Fruit fly (Drosophila melanogaster): ENCODE measurements around the gene Arfip.

- TF ChIP-seq Dll (optimal IDR thresholded peaks at IDR 0.05) = no peak
- no peak for TF ChIP-seq EcR (GFP tag; optimal IDR thresholded peaks at IDR 0.05)
- TF ChIP-seq psq (optimal IDR thresholded peaks at IDR 0.05) = no peak
Observed at dm6 chr3R:11209801-11210402, 24.9 kb downstream of the Arfip start, which contains the start of the genes SdhC and Tctp.

All from whole organism.